Worm (Caenorhabditis elegans) whole organism, mixed stage, embryonic: ENCODE results near the gene nhr-47.

ENCODE experiments used
- M03D4.4 ChIP-seq: sonication (generic microtip); optimal IDR thresholded peaks from 2 replicates; lab custom pipeline; 2017; ENCODE audit warnings: mild to moderate bottlenecking, missing genetic modification characterization, missing compliant biosample characterization
- bed-3 ChIP-seq: fragments of 200-800 bp; sonication (Bioruptor generic); optimal IDR thresholded peaks from 3 replicates; lab custom pipeline; 2018; ENCODE audit warnings: mild to moderate bottlenecking, missing genetic modification characterization, moderate library complexity, missing compliant biosample characterization
- blmp-1 ChIP-seq: fragments of 150-350 bp; optimal IDR thresholded peaks from 2 replicates; lab custom pipeline; 2014; ENCODE audit warnings: missing biosample characterization, missing genetic modification characterization
- ceh-39 ChIP-seq: fragments of 150-350 bp; optimal IDR thresholded peaks from 2 replicates; lab custom pipeline; 2014; ENCODE audit warnings: missing biosample characterization, missing genetic modification characterization
- ceh-43 ChIP-seq: fragments of 200-800 bp; sonication (Bioruptor generic); optimal IDR thresholded peaks from 2 replicates; lab custom pipeline; 2018; ENCODE audit warnings: mild to moderate bottlenecking, missing genetic modification characterization, moderate library complexity, missing compliant biosample characterization
- ces-1 ChIP-seq: fragments of 150-350 bp; optimal IDR thresholded peaks from 2 replicates; lab custom pipeline; 2014; ENCODE audit warnings: missing biosample characterization, missing genetic modification reagents, missing genetic modification characterization
- cnd-1 ChIP-seq: fragments of 200-800 bp; sonication (Bioruptor generic); optimal IDR thresholded peaks from 2 replicates; lab custom pipeline; 2018; ENCODE audit warnings: mild to moderate bottlenecking, missing genetic modification characterization, missing compliant biosample characterization
- elt-1 ChIP-seq: sonication (generic microtip); optimal IDR thresholded peaks from 2 replicates; lab custom pipeline; 2017; ENCODE audit warnings: missing genetic modification characterization, mild to moderate bottlenecking, missing compliant biosample characterization, antibody characterized with exemption, moderate library complexity, borderline replicate concordance; ENCODE audit not compliant: insufficient read depth
- elt-3 ChIP-seq: fragments of 150-350 bp; optimal IDR thresholded peaks from 2 replicates; lab custom pipeline; 2014; ENCODE audit warnings: missing biosample characterization, missing genetic modification characterization
- flh-1 ChIP-seq: fragments of 200-800 bp; sonication (Bioruptor generic); optimal IDR thresholded peaks from 2 replicates; lab custom pipeline; 2018; ENCODE audit warnings: mild to moderate bottlenecking, missing genetic modification characterization, moderate library complexity, missing compliant biosample characterization
- ham-2 ChIP-seq: fragments of 200-800 bp; sonication (Bioruptor generic); optimal IDR thresholded peaks from 2 replicates; lab custom pipeline; 2018; ENCODE audit warnings: mild to moderate bottlenecking, missing genetic modification characterization, missing compliant biosample characterization
- hlh-1 ChIP-seq: fragments of 150-350 bp; optimal IDR thresholded peaks from 2 replicates; lab custom pipeline; 2014; ENCODE audit warnings: missing biosample characterization, missing genetic modification reagents, missing genetic modification characterization
- lin-13 ChIP-seq: fragments of 150-350 bp; optimal IDR thresholded peaks from 2 replicates; lab custom pipeline; 2014; ENCODE audit warnings: missing biosample characterization, missing genetic modification characterization
- lin-32 ChIP-seq: fragments of 200-800 bp; sonication (Bioruptor generic); optimal IDR thresholded peaks from 2 replicates; lab custom pipeline; 2018; ENCODE audit warnings: mild to moderate bottlenecking, missing genetic modification characterization, missing compliant biosample characterization
- lsy-2 ChIP-seq: fragments of 150-350 bp; optimal IDR thresholded peaks from 2 replicates; lab custom pipeline; 2014; ENCODE audit warnings: missing biosample characterization, missing genetic modification characterization
- mab-5 ChIP-seq: fragments of 150-350 bp; optimal IDR thresholded peaks from 2 replicates; lab custom pipeline; 2014; ENCODE audit warnings: missing biosample characterization, missing genetic modification characterization
- nhr-12 ChIP-seq: fragments of 150-350 bp; optimal IDR thresholded peaks from 2 replicates; lab custom pipeline; 2014; ENCODE audit warnings: missing biosample characterization, missing genetic modification characterization
- nhr-2 ChIP-seq: fragments of 150-350 bp; optimal IDR thresholded peaks from 2 replicates; lab custom pipeline; 2014; ENCODE audit warnings: missing biosample characterization, missing genetic modification characterization
- nhr-237 ChIP-seq: fragments of 150-350 bp; optimal IDR thresholded peaks from 2 replicates; lab custom pipeline; 2014; ENCODE audit warnings: missing biosample characterization, missing genetic modification characterization
- nhr-76 ChIP-seq: sonication (generic microtip); optimal IDR thresholded peaks from 2 replicates; lab custom pipeline; 2017; ENCODE audit warnings: missing biosample characterization, missing genetic modification characterization
- pha-4 ChIP-seq: fragments of 150-350 bp; optimal IDR thresholded peaks from 2 replicates; lab custom pipeline; 2018; ENCODE audit warnings: missing biosample characterization, missing genetic modification reagents, missing genetic modification characterization
- sem-2 ChIP-seq: fragments of 200-800 bp; sonication (Bioruptor generic); optimal IDR thresholded peaks from 2 replicates; lab custom pipeline; 2018; ENCODE audit warnings: mild to moderate bottlenecking, missing genetic modification characterization, missing compliant biosample characterization
- sptf-1 ChIP-seq: sonication (generic microtip); optimal IDR thresholded peaks from 2 replicates; lab custom pipeline; 2017; ENCODE audit warnings: mild to moderate bottlenecking, missing genetic modification characterization, moderate library complexity, missing compliant biosample characterization
- tbx-8 ChIP-seq: fragments of 200-800 bp; sonication (Bioruptor generic); optimal IDR thresholded peaks from 2 replicates; lab custom pipeline; 2018; ENCODE audit warnings: mild to moderate bottlenecking, missing genetic modification characterization, moderate library complexity, missing compliant biosample characterization
- unc-120 ChIP-seq: sonication (generic microtip); optimal IDR thresholded peaks from 2 replicates; lab custom pipeline; 2017; ENCODE audit warnings: missing genetic modification characterization, missing compliant biosample characterization; ENCODE audit not compliant: poor library complexity, severe bottlenecking
- unc-39 ChIP-seq: fragments of 150-350 bp; optimal IDR thresholded peaks from 2 replicates; lab custom pipeline; 2014; ENCODE audit warnings: missing biosample characterization, missing genetic modification characterization
- unc-62 ChIP-seq: fragments of 150-350 bp; optimal IDR thresholded peaks from 2 replicates; lab custom pipeline; 2014; ENCODE audit warnings: missing biosample characterization, missing genetic modification reagents, missing genetic modification characterization
- zip-8 ChIP-seq: fragments of 150-350 bp; optimal IDR thresholded peaks from 2 replicates; lab custom pipeline; 2014; ENCODE audit warnings: missing biosample characterization, missing genetic modification characterization
- ztf-11 ChIP-seq: fragments of 150-350 bp; optimal IDR thresholded peaks from 2 replicates; lab custom pipeline; 2014; ENCODE audit warnings: missing biosample characterization, missing genetic modification characterization

The nhr-47 gene

ce11 chrV:5502701-5503100 lies 2.4 kb upstream of the nhr-47 start:
- no peak for TF ChIP-seq zip-8 (tag; lab: Kevin White, UChicago)
- no peak for TF ChIP-seq elt-1 (tag; lab: Kevin White, UChicago)
- no peak for TF ChIP-seq M03D4.4 (tag; lab: Kevin White, UChicago)
- TF ChIP-seq ces-1 = no peak
- no peak for TF ChIP-seq nhr-12
- no peak for TF ChIP-seq nhr-237 (tag; lab: Kevin White, UChicago)
- no peak for TF ChIP-seq ham-2 (GFP tag; lab: Kevin White, UChicago)
- no peak for TF ChIP-seq ztf-11 (tag; lab: Kevin White, UChicago)

ce11 chrV:5504295-5504694 lies 758 bp upstream of the nhr-47 start:
- no peak for TF ChIP-seq ces-1
- TF ChIP-seq cnd-1 = no peak
- TF ChIP-seq ceh-43 (GFP tag; lab: Kevin White, UChicago) = no peak
- no peak for TF ChIP-seq ham-2 (GFP tag; lab: Kevin White, UChicago)
- no peak for TF ChIP-seq lin-13 (tag; lab: Kevin White, UChicago)

ce11 chrV:5509134-5509533 lies 4.1 kb downstream of the nhr-47 start:
- TF ChIP-seq bed-3 (GFP tag; lab: Kevin White, UChicago) (no peak), nhr-2 (tag; lab: Kevin White, UChicago) (no peak), unc-39 (tag; lab: Kevin White, UChicago) (no peak), M03D4.4 (tag; lab: Kevin White, UChicago) (no peak), elt-3 (tag; lab: Kevin White, UChicago) (no peak), hlh-1 (tag; lab: Kevin White, UChicago) (no peak), lin-32 (GFP tag; lab: Kevin White, UChicago) (no peak), sptf-1 (tag; lab: Kevin White, UChicago) (no peak), ces-1 (no peak), tbx-8 (GFP tag; lab: Kevin White, UChicago) (no peak), sem-2 (no peak), mab-5 (no peak), nhr-76 (no peak), unc-62 (no peak), nhr-12 (no peak), flh-1 (GFP tag; lab: Kevin White, UChicago) (no peak), blmp-1 (tag; lab: Kevin White, UChicago) (no peak)

- no peak for TF ChIP-seq unc-120 (tag; lab: Kevin White, UChicago)
- no peak for TF ChIP-seq unc-62
- TF ChIP-seq lsy-2 = no peak
- no peak for TF ChIP-seq zip-8 (tag; lab: Kevin White, UChicago)
- TF ChIP-seq pha-4 = no peak
- TF ChIP-seq ces-1 = no peak
- TF ChIP-seq nhr-76 = no peak
- no peak for TF ChIP-seq flh-1 (GFP tag; lab: Kevin White, UChicago)
- TF ChIP-seq nhr-12 = no peak
- TF ChIP-seq elt-1 (tag; lab: Kevin White, UChicago) = no peak
- no peak for TF ChIP-seq ceh-43 (GFP tag; lab: Kevin White, UChicago)
- TF ChIP-seq ceh-39 (tag; lab: Kevin White, UChicago) = no peak
- no peak for TF ChIP-seq lin-32 (GFP tag; lab: Kevin White, UChicago)
- no peak for TF ChIP-seq cnd-1
- TF ChIP-seq blmp-1 (tag; lab: Kevin White, UChicago) = no peak
Measured at ce11 chrV:5509966-5510365, 4.9 kb downstream of the nhr-47 start.

ce11 chrV:5511720-5512119 lies 6.7 kb downstream of the nhr-47 start:
- TF ChIP-seq tbx-8 (GFP tag; lab: Kevin White, UChicago) (no peak), lsy-2 (no peak), sem-2 (no peak), blmp-1 (tag; lab: Kevin White, UChicago) (no peak), ztf-11 (tag; lab: Kevin White, UChicago) (no peak)

ce11 chrV:5512559-5512958 lies 7.5 kb downstream of the nhr-47 start:
- TF ChIP-seq ztf-11 (tag; lab: Kevin White, UChicago) (no peak), nhr-76 (no peak), ham-2 (GFP tag; lab: Kevin White, UChicago) (no peak), unc-120 (tag; lab: Kevin White, UChicago) (no peak), nhr-237 (tag; lab: Kevin White, UChicago) (no peak), M03D4.4 (tag; lab: Kevin White, UChicago) (no peak), mab-5 (no peak), sem-2 (no peak)
